Fruit fly (Drosophila melanogaster) whole organism, embryonic: ENCODE data around the gene CdGAPr.

Experiments used
- Atf-2 ChIP-seq: fragments of 200-800 bp; sonication (Bioruptor generic); optimal IDR thresholded peaks from 2 replicates; lab custom pipeline; 2016; ENCODE audit warnings: missing biosample characterization, missing genetic modification characterization
- C15 ChIP-seq: fragments of 200-800 bp; sonication (Bioruptor generic); IDR thresholded peaks from 3 replicates; pipeline ENCODE4 v1.3.6; 2022; ENCODE audit warnings: missing biosample characterization, missing genetic modification characterization
- CG1024 ChIP-seq: fragments of 200-800 bp; sonication (Bioruptor generic); IDR thresholded peaks from 2 replicates; pipeline ENCODE4 v1.3.6; 2022; ENCODE audit warnings: missing biosample characterization, missing genetic modification characterization
- CG11093 ChIP-seq: fragments of 200-800 bp; sonication (Bioruptor generic); IDR thresholded peaks from 3 replicates; pipeline ENCODE4 v1.3.6; 2022; ENCODE audit warnings: missing biosample characterization, missing genetic modification characterization
- CG12744 ChIP-seq: fragments of 200-800 bp; sonication (Bioruptor generic); optimal IDR thresholded peaks from 2 replicates; lab custom pipeline; 2016; ENCODE audit warnings: missing biosample characterization, missing genetic modification characterization
- CG14014 ChIP-seq: fragments of 200-800 bp; sonication (Bioruptor generic); IDR thresholded peaks from 2 replicates; pipeline ENCODE4 v1.3.6; 2022; ENCODE audit warnings: missing biosample characterization, missing genetic modification characterization
- CG1529 ChIP-seq: fragments of 200-800 bp; sonication (Bioruptor generic); optimal IDR thresholded peaks from 3 replicates; lab custom pipeline; 2018; ENCODE audit warnings: missing biosample characterization, missing genetic modification characterization
- CG17385 ChIP-seq: fragments of 200-800 bp; sonication (Bioruptor generic); optimal IDR thresholded peaks from 3 replicates; lab custom pipeline; 2018; ENCODE audit warnings: missing biosample characterization, mild to moderate bottlenecking, missing genetic modification characterization
- CG17612 ChIP-seq: fragments of 200-800 bp; sonication (Bioruptor generic); IDR thresholded peaks from 2 replicates; pipeline ENCODE4 v1.3.6; 2022; ENCODE audit warnings: missing biosample characterization, missing genetic modification characterization
- CG18476 ChIP-seq: fragments of 200-800 bp; sonication (Bioruptor generic); optimal IDR thresholded peaks from 2 replicates; lab custom pipeline; 2016; ENCODE audit warnings: missing biosample characterization, mild to moderate bottlenecking, missing genetic modification characterization
- CG18599 ChIP-seq: fragments of 200-800 bp; sonication (Bioruptor generic); optimal IDR thresholded peaks from 3 replicates; lab custom pipeline; 2017; ENCODE audit warnings: missing biosample characterization, missing genetic modification characterization, mild to moderate bottlenecking, moderate library complexity, missing genetic modification reagents
- CG2129 ChIP-seq: fragments of 200-800 bp; sonication (Bioruptor generic); IDR thresholded peaks from 2 replicates; pipeline ENCODE4 v1.3.6; 2022; ENCODE audit warnings: missing biosample characterization, missing genetic modification characterization; ENCODE audit not compliant: partially characterized antibody
- CG31365 ChIP-seq: fragments of 200-800 bp; sonication (Bioruptor generic); optimal IDR thresholded peaks from 2 replicates; lab custom pipeline; 2018; ENCODE audit warnings: missing biosample characterization, mild to moderate bottlenecking, missing genetic modification characterization
- CG33213 ChIP-seq: fragments of 200-800 bp; sonication (Bioruptor generic); optimal IDR thresholded peaks from 3 replicates; lab custom pipeline; 2016; ENCODE audit warnings: missing biosample characterization, missing genetic modification characterization
- CG3995 ChIP-seq: fragments of 200-800 bp; sonication (Bioruptor generic); optimal IDR thresholded peaks from 3 replicates; lab custom pipeline; 2016; ENCODE audit warnings: missing biosample characterization, missing genetic modification characterization
- CG42726 ChIP-seq: fragments of 200-800 bp; sonication (Bioruptor generic); IDR thresholded peaks from 2 replicates; pipeline ENCODE4 v1.3.6; 2022; ENCODE audit warnings: missing biosample characterization, missing genetic modification characterization; ENCODE audit not compliant: partially characterized antibody
- CG4404 ChIP-seq: fragments of 200-800 bp; sonication (Bioruptor generic); IDR thresholded peaks from 2 replicates; pipeline ENCODE4 v1.3.6; 2022; ENCODE audit warnings: missing biosample characterization, missing genetic modification characterization
- CG6272 ChIP-seq: fragments of 200-800 bp; sonication (Bioruptor generic); IDR thresholded peaks from 2 replicates; pipeline ENCODE4 v1.3.6; 2022; ENCODE audit warnings: missing biosample characterization, missing genetic modification characterization
- CG9609 ChIP-seq: fragments of 200-800 bp; sonication (Bioruptor generic); optimal IDR thresholded peaks from 3 replicates; lab custom pipeline; 2016; ENCODE audit warnings: missing biosample characterization, missing genetic modification characterization
- CG9817 ChIP-seq: fragments of 200-800 bp; sonication (Bioruptor generic); optimal IDR thresholded peaks from 2 replicates; lab custom pipeline; 2018; ENCODE audit warnings: missing biosample characterization, mild to moderate bottlenecking, missing genetic modification characterization, moderate library complexity
- CG9932 ChIP-seq: fragments of 200-800 bp; sonication (Bioruptor generic); IDR thresholded peaks from 2 replicates; pipeline ENCODE4 v1.3.6; 2022; ENCODE audit warnings: missing biosample characterization, missing genetic modification characterization
- CkIIα-i1 ChIP-seq: fragments of 200-800 bp; sonication (Bioruptor generic); IDR thresholded peaks from 2 replicates; pipeline ENCODE4 v1.3.6; 2022; ENCODE audit warnings: missing biosample characterization, missing genetic modification characterization
- Dfd ChIP-seq, 2 experiments: fragments of >200 bp; optimal IDR thresholded peaks; 2 replicates each; lab custom pipeline; 2017; ENCODE audit warnings: missing biosample characterization in 2 of 2, missing genetic modification characterization in 2 of 2
- Doc2 ChIP-seq: fragments of 200-800 bp; sonication (Bioruptor generic); IDR thresholded peaks from 2 replicates; pipeline ENCODE4 v1.3.6; 2022; ENCODE audit warnings: missing biosample characterization, missing genetic modification characterization
- E2f1 ChIP-seq: fragments of 200-800 bp; sonication (Bioruptor generic); IDR thresholded peaks from 2 replicates; pipeline ENCODE4 v1.3.6; 2022; ENCODE audit warnings: missing biosample characterization, missing genetic modification characterization
- E2f2 ChIP-seq: fragments of 200-800 bp; sonication (Bioruptor generic); IDR thresholded peaks from 2 replicates; pipeline ENCODE4 v1.3.6; 2022; ENCODE audit warnings: missing biosample characterization, missing genetic modification characterization
- Fer3 ChIP-seq: fragments of 200-800 bp; sonication (Bioruptor generic); optimal IDR thresholded peaks from 2 replicates; lab custom pipeline; 2018; ENCODE audit warnings: missing biosample characterization, mild to moderate bottlenecking, missing genetic modification characterization, moderate library complexity
- GATAe ChIP-seq: fragments of 200-800 bp; sonication (Bioruptor generic); conservative IDR thresholded peaks from 2 replicates; pipeline ENCODE4 v1.3.6; 2022; ENCODE audit warnings: missing biosample characterization, missing genetic modification characterization
- Hmx ChIP-seq: fragments of 200-800 bp; sonication (Bioruptor generic); optimal IDR thresholded peaks from 2 replicates; lab custom pipeline; 2016; ENCODE audit warnings: missing biosample characterization, missing genetic modification characterization
- Lhr ChIP-seq: fragments of 200-800 bp; sonication (Bioruptor generic); optimal IDR thresholded peaks from 3 replicates; lab custom pipeline; 2017; ENCODE audit warnings: mild to moderate bottlenecking, missing biosample characterization, missing genetic modification reagents, missing genetic modification characterization
- NC2α ChIP-seq: fragments of 200-800 bp; sonication (Bioruptor generic); optimal IDR thresholded peaks from 2 replicates; lab custom pipeline; 2016; ENCODE audit warnings: missing biosample characterization, missing genetic modification characterization
- Ravus ChIP-seq: fragments of 200-800 bp; sonication (Bioruptor generic); IDR thresholded peaks from 2 replicates; pipeline ENCODE4 v1.3.6; 2022; ENCODE audit warnings: missing biosample characterization, missing genetic modification characterization
- Six4 ChIP-seq: fragments of 200-800 bp; sonication (Bioruptor generic); optimal IDR thresholded peaks from 2 replicates; lab custom pipeline; 2016; ENCODE audit warnings: missing biosample characterization, missing genetic modification characterization
- Xrp1 ChIP-seq: fragments of 200-800 bp; sonication (Bioruptor generic); IDR thresholded peaks from 2 replicates; pipeline ENCODE4 v1.3.6; 2022; ENCODE audit warnings: missing biosample characterization, missing genetic modification characterization
- al ChIP-seq: fragments of 200-800 bp; sonication (Bioruptor generic); IDR thresholded peaks from 2 replicates; pipeline ENCODE4 v1.3.6; 2022; ENCODE audit warnings: missing biosample characterization, missing genetic modification characterization
- cato ChIP-seq: fragments of 200-800 bp; sonication (Bioruptor generic); optimal IDR thresholded peaks from 2 replicates; lab custom pipeline; 2016; ENCODE audit warnings: missing biosample characterization, missing genetic modification characterization, borderline replicate concordance
- danr ChIP-seq: fragments of 200-800 bp; sonication (Bioruptor generic); IDR thresholded peaks from 2 replicates; pipeline ENCODE4 v1.3.6; 2022; ENCODE audit warnings: missing biosample characterization, missing genetic modification characterization
- dmrt99B ChIP-seq: fragments of 200-800 bp; sonication (Bioruptor generic); optimal IDR thresholded peaks from 2 replicates; lab custom pipeline; 2018; ENCODE audit warnings: missing biosample characterization, mild to moderate bottlenecking, missing genetic modification characterization, moderate library complexity
- fru ChIP-seq: fragments of >200 bp; optimal IDR thresholded peaks from 2 replicates; lab custom pipeline; 2017
- hbn ChIP-seq: fragments of 200-800 bp; sonication (Bioruptor generic); IDR thresholded peaks from 2 replicates; pipeline ENCODE4 v1.3.6; 2022; ENCODE audit warnings: missing biosample characterization, missing genetic modification characterization; ENCODE audit not compliant: partially characterized antibody
- jing ChIP-seq: fragments of 200-800 bp; sonication (Bioruptor generic); optimal IDR thresholded peaks from 2 replicates; lab custom pipeline; 2018; ENCODE audit warnings: missing biosample characterization, mild to moderate bottlenecking, missing genetic modification characterization
- lilli ChIP-seq: fragments of 200-800 bp; sonication (Bioruptor generic); optimal IDR thresholded peaks from 3 replicates; lab custom pipeline; 2016; ENCODE audit warnings: missing biosample characterization, missing genetic modification characterization
- lmd ChIP-seq: fragments of 200-800 bp; sonication (Bioruptor generic); IDR thresholded peaks from 2 replicates; pipeline ENCODE4 v1.3.6; 2022; ENCODE audit warnings: missing biosample characterization, missing genetic modification characterization
- nerfin-1 ChIP-seq: fragments of 200-800 bp; sonication (Bioruptor generic); optimal IDR thresholded peaks from 3 replicates; lab custom pipeline; 2019; ENCODE audit warnings: missing biosample characterization, mild to moderate bottlenecking, missing genetic modification characterization, moderate library complexity
- p53 ChIP-seq: fragments of 200-800 bp; sonication (Bioruptor generic); optimal IDR thresholded peaks from 2 replicates; lab custom pipeline; 2016; ENCODE audit warnings: missing biosample characterization, missing genetic modification characterization
- peb ChIP-seq: fragments of 200-800 bp; sonication (Bioruptor generic); IDR thresholded peaks from 2 replicates; pipeline ENCODE4 v1.3.6; 2022; ENCODE audit warnings: missing biosample characterization, missing genetic modification characterization
- pita ChIP-seq: fragments of 200-800 bp; sonication (Bioruptor generic); optimal IDR thresholded peaks from 2 replicates; lab custom pipeline; 2017; ENCODE audit warnings: missing biosample characterization, mild to moderate bottlenecking, missing genetic modification characterization
- toy ChIP-seq: fragments of 200-800 bp; sonication (Bioruptor generic); IDR thresholded peaks from 2 replicates; pipeline ENCODE4 v1.3.6; 2022; ENCODE audit warnings: missing biosample characterization, missing genetic modification characterization
- unpg ChIP-seq: fragments of 200-800 bp; sonication (Bioruptor generic); optimal IDR thresholded peaks from 3 replicates; lab custom pipeline; 2018; ENCODE audit warnings: missing biosample characterization, mild to moderate bottlenecking, missing genetic modification characterization, moderate library complexity
- yki ChIP-seq: fragments of >200 bp; optimal IDR thresholded peaks from 3 replicates; lab custom pipeline; 2018
- zf30C ChIP-seq: fragments of 200-800 bp; sonication (Bioruptor generic); optimal IDR thresholded peaks from 3 replicates; lab custom pipeline; 2018; ENCODE audit warnings: missing biosample characterization, mild to moderate bottlenecking, missing genetic modification characterization

CdGAPr gene

dm6 chr2L:19763773-19764580 is 27.7 kb downstream of the CdGAPr start, which contains the start of gene fbp (continued):
- TF ChIP-seq CG1529 (GFP tag; lab: Kevin White, UChicago) (peak; percentile 46), unpg (GFP tag; lab: Kevin White, UChicago) (peak; percentile 17), CG3995 (GFP tag; lab: Kevin White, UChicago) (no peak), zf30C (GFP tag; lab: Kevin White, UChicago) (no peak), dmrt99B (tag; lab: Kevin White, UChicago) (peak; percentile 76), CG42726 (GFP tag; lab: Robert Waterston, UW) (no peak), CG6272 (GFP tag; lab: Robert Waterston, UW) (no peak), CG31365 (no peak), nerfin-1 (tag; lab: Kevin White, UChicago) (peak; percentile 48), Fer3 (tag; lab: Kevin White, UChicago) (peak; percentile 29), NC2α (GFP tag; lab: Kevin White, UChicago) (no peak), CG17385 (GFP tag; lab: Kevin White, UChicago) (peak; percentile 67), p53 (GFP tag; lab: Kevin White, UChicago) (no peak), CG14014 (no peak; the same call in 1 of the 2 replicates), al (peak; percentile 48; the same call in 1 of the 2 replicates), danr (GFP tag; lab: Robert Waterston, UW) (no peak), Atf-2 (GFP tag; lab: Kevin White, UChicago) (no peak), CG9932 (GFP tag; lab: Robert Waterston, UW) (peak; percentile 65), yki (lab: Kevin White, UChicago) (no peak), CG1024 (GFP tag; lab: Robert Waterston, UW) (peak; percentile 39; the same call in 1 of the 2 replicates), CkIIα-i1 (GFP tag; lab: Robert Waterston, UW) (no peak), E2f1 (GFP tag; lab: Robert Waterston, UW) (peak; percentile 47; the same call in 1 of the 2 replicates), GATAe (GFP tag; lab: Robert Waterston, UW) (no peak), CG9609 (GFP tag; lab: Kevin White, UChicago) (no peak), Ravus (GFP tag; lab: Robert Waterston, UW) (no peak; the same call in 1 of the 2 replicates), CG9817 (tag; lab: Kevin White, UChicago) (peak; percentile 31), Lhr (GFP tag; lab: Kevin White, UChicago) (no peak), peb (GFP tag; lab: Robert Waterston, UW) (no peak), E2f2 (GFP tag; lab: Robert Waterston, UW) (no peak), CG4404 (GFP tag; lab: Robert Waterston, UW) (no peak), jing (no peak), CG11093 (GFP tag; lab: Robert Waterston, UW) (no peak), CG18476 (no peak), CG2129 (GFP tag; lab: Robert Waterston, UW) (no peak), CG17612 (GFP tag; lab: Robert Waterston, UW) (0 out of 2 replicates have a peak, but pooled peaks have one; percentile 21), pita (GFP tag; lab: Kevin White, UChicago) (no peak), toy (GFP tag; lab: Robert Waterston, UW) (no peak), fru (lab: Kevin White, UChicago) (no peak), CG18599 (GFP tag; lab: Kevin White, UChicago) (peak; percentile 64), Doc2 (GFP tag; lab: Robert Waterston, UW) (no peak), CG12744 (no peak), lilli (GFP tag; lab: Kevin White, UChicago) (peak; percentile 44), Six4 (GFP tag; lab: Kevin White, UChicago) (peak; percentile 40), Hmx (no peak), CG33213 (GFP tag; lab: Kevin White, UChicago) (no peak), Dfd (GFP tag; optimal IDR thresholded peaks at IDR 0.05; lab: Kevin White, UChicago) (no peak), C15 (GFP tag; lab: Robert Waterston, UW) (no peak), lmd (GFP tag; lab: Robert Waterston, UW) (peak; percentile 39; the same call in 1 of the 2 replicates), cato (GFP tag; lab: Kevin White, UChicago) (peak; percentile 1), Xrp1 (GFP tag; lab: Robert Waterston, UW) (peak; percentile 30; the same call in 1 of the 2 replicates), hbn (GFP tag; lab: Robert Waterston, UW) (no peak)
